Worm (Caenorhabditis elegans) whole organism, young adult: ENCODE results near the gene ttr-53.

Experiments used
- D2030.7 ChIP-seq: fragments of 200-800 bp; sonication (Bioruptor generic); IDR thresholded peaks from 2 replicates; pipeline ENCODE4 v1.3.6; 2022; ENCODE audit warnings: missing genetic modification reagents, missing genetic modification characterization, missing compliant biosample characterization
- F52B5.7 ChIP-seq: sonication (generic microtip); optimal IDR thresholded peaks from 2 replicates; lab custom pipeline; 2016; ENCODE audit warnings: mild to moderate bottlenecking, missing genetic modification characterization, missing compliant biosample characterization
- Y53G8AR.9 ChIP-seq: fragments of 200-800 bp; sonication (Bioruptor generic); conservative IDR thresholded peaks from 2 replicates; pipeline ENCODE4 v1.3.6; 2022; ENCODE audit warnings: missing genetic modification reagents, missing genetic modification characterization, missing compliant biosample characterization
- ama-1 ChIP-seq, 3 experiments: fragments of 150-350 bp in 1 of 3; sonication (generic microtip) in 2 of 3; optimal IDR thresholded peaks; 2 replicates each; lab custom pipeline; 2014 to 2018; ENCODE audit warnings: missing biosample characterization in 2 of 3, missing genetic modification characterization in 2 of 3, missing genetic modification reagents in 2 of 3
- attf-5 ChIP-seq: fragments of 200-800 bp; sonication (Bioruptor generic); optimal IDR thresholded peaks from 2 replicates; lab custom pipeline; 2018; ENCODE audit warnings: mild to moderate bottlenecking, missing genetic modification characterization, missing compliant biosample characterization
- ceh-40 ChIP-seq: fragments of 200-800 bp; sonication (Bioruptor generic); IDR thresholded peaks from 2 replicates; pipeline ENCODE4 v1.3.6; 2022; ENCODE audit warnings: missing genetic modification characterization, missing compliant biosample characterization
- hsf-1 ChIP-seq: fragments of 200-800 bp; sonication (Bioruptor generic); IDR thresholded peaks from 2 replicates; pipeline ENCODE4 v1.3.6; 2022; ENCODE audit warnings: missing genetic modification reagents, missing genetic modification characterization, missing compliant biosample characterization
- madf-10 ChIP-seq: sonication (generic microtip); optimal IDR thresholded peaks from 2 replicates; lab custom pipeline; 2016; ENCODE audit warnings: mild to moderate bottlenecking, missing genetic modification characterization, missing compliant biosample characterization
- nfya-2 ChIP-seq: fragments of 200-800 bp; sonication (Bioruptor generic); IDR thresholded peaks from 2 replicates; pipeline ENCODE4 v1.3.6; 2022; ENCODE audit warnings: missing genetic modification reagents, missing genetic modification characterization, missing compliant biosample characterization
- nhr-90 ChIP-seq: sonication (generic microtip); optimal IDR thresholded peaks from 2 replicates; lab custom pipeline; 2016; ENCODE audit warnings: missing genotype, mild to moderate bottlenecking, missing genetic modification characterization, missing compliant biosample characterization
- snpc-4 ChIP-seq, 5 experiments: fragments of 150-350 bp in 1 of 5; sonication (generic microtip) in 4 of 5; optimal IDR thresholded peaks; 2 replicates each; lab custom pipeline; 2014 to 2018; ENCODE audit warnings: missing genetic modification characterization in 5 of 5, missing biosample characterization in 3 of 5, antibody characterized with exemption in 2 of 5, mild to moderate bottlenecking in 2 of 5, missing compliant biosample characterization in 2 of 5, missing genotype in 2 of 5, moderate library complexity in 2 of 5, missing genetic modification reagents in 1 of 5
- unc-62 ChIP-seq: fragments of 150-350 bp; optimal IDR thresholded peaks from 2 replicates; lab custom pipeline; 2014; ENCODE audit warnings: missing biosample characterization, missing genetic modification reagents, missing genetic modification characterization
- ztf-3 ChIP-seq: fragments of 200-800 bp; sonication (Bioruptor generic); optimal IDR thresholded peaks from 2 replicates; lab custom pipeline; 2018; ENCODE audit warnings: mild to moderate bottlenecking, missing genetic modification characterization, missing compliant biosample characterization

DNA sequence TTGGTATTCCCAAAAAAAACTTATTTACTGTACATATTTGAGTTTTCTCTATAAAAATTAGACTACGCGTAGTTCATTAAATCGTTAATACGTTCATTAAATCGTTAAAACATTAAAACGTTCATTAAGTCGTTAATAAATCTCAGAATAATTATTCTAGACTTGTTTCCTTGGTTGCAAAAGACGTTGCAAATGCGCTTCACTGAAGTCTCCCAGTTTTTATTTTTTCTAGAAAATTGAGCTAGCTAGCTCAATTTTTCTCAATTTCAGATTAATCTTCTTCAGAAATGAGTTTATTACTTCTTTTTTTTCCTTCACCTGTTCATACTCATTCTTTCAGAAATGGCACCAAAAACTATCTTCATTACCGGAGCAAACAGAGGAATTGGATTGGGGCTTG, 12.9 kb upstream of the ttr-53 start:
- TF ChIP-seq madf-10 (tag; lab: Kevin White, UChicago) (no peak), hsf-1 (no peak), nfya-2 (no peak), unc-62 (no peak), Y53G8AR.9 (GFP tag; lab: Robert Waterston, UW) (no peak), ztf-3 (no peak), nhr-90 (tag; lab: Kevin White, UChicago) (no peak), D2030.7 (GFP tag; lab: Robert Waterston, UW) (no peak), F52B5.7 (no peak), ceh-40 (GFP tag; lab: Robert Waterston, UW) (no peak), ama-1 (optimal IDR thresholded peaks at IDR 0.05; lab: Kevin White, UChicago) (no peak), ama-1 (GFP tag; optimal IDR thresholded peaks at IDR 0.05; lab: Kevin White, UChicago) (no peak), snpc-4 (GFP tag; optimal IDR thresholded peaks at IDR 0.05; lab: Kevin White, UChicago) (no peak), snpc-4 (tag; optimal IDR thresholded peaks at IDR 0.05; lab: Kevin White, UChicago) (no peak), attf-5 (no peak)
